Fruit fly (Drosophila melanogaster) whole organism, wandering third instar larva: ENCODE measurements around the gene CG13723.

ENCODE experiments used
- Abd-B ChIP-seq: fragments of >200 bp; optimal IDR thresholded peaks from 2 replicates; lab custom pipeline; 2017; ENCODE audit warnings: missing biosample characterization, missing genetic modification characterization
- CrebA ChIP-seq: fragments of 200-800 bp; sonication (Bioruptor generic); optimal IDR thresholded peaks from 2 replicates; lab custom pipeline; 2016; ENCODE audit warnings: missing biosample characterization, mild to moderate bottlenecking, missing genetic modification characterization, borderline replicate concordance
- Dfd ChIP-seq: fragments of >200 bp; optimal IDR thresholded peaks from 2 replicates; lab custom pipeline; 2017; ENCODE audit warnings: missing biosample characterization, missing genetic modification characterization
- Jra ChIP-seq: sonication (Bioruptor generic); optimal IDR thresholded peaks from 2 replicates; lab custom pipeline; 2016; ENCODE audit warnings: missing biosample characterization, missing genetic modification characterization
- Myc ChIP-seq: fragments of >200 bp; optimal IDR thresholded peaks from 2 replicates; lab custom pipeline; 2017
- Rel ChIP-seq, 2 experiments: fragments of 200-800 bp; sonication (Bioruptor generic) in 1 of 2; optimal IDR thresholded peaks; 2 replicates in 1 of 2; 3 replicates in 1 of 2; lab custom pipeline; 2016 to 2019; ENCODE audit warnings: mild to moderate bottlenecking in 2 of 2, missing biosample characterization in 2 of 2, missing genetic modification characterization in 2 of 2, moderate library complexity in 1 of 2
- Vsx2 ChIP-seq: fragments of 200-300, 225-300 bp; sonication (Bioruptor generic); optimal IDR thresholded peaks from 2 replicates; lab custom pipeline; 2018; ENCODE audit warnings: missing biosample characterization, missing genetic modification characterization; ENCODE audit not compliant: partially characterized antibody
- dmrt93B ChIP-seq: fragments of 200-800 bp; sonication (Bioruptor generic); optimal IDR thresholded peaks from 2 replicates; lab custom pipeline; 2018; ENCODE audit warnings: missing biosample characterization, mild to moderate bottlenecking, missing genetic modification characterization
- usp ChIP-seq: fragments of >200 bp; optimal IDR thresholded peaks from 2 replicates; lab custom pipeline; 2017; ENCODE audit warnings: missing biosample characterization, missing genetic modification characterization

- TF ChIP-seq Vsx2: no peak
- no peak for TF ChIP-seq CrebA
- TF ChIP-seq Jra: no peak
- TF ChIP-seq Abd-B (GFP tag; lab: Kevin White, UChicago): no peak
- no peak for TF ChIP-seq Dfd (GFP tag; lab: Kevin White, UChicago)
- no peak for TF ChIP-seq Rel (GFP tag; optimal IDR thresholded peaks at IDR 0.05; lab: Kevin White, UChicago)
- TF ChIP-seq Rel (tag; optimal IDR thresholded peaks at IDR 0.05; lab: Kevin White, UChicago): no peak
- no peak for TF ChIP-seq Myc (lab: Kevin White, UChicago)
- TF ChIP-seq usp (GFP tag; lab: Kevin White, UChicago): no peak
- no peak for TF ChIP-seq dmrt93B (GFP tag; lab: Kevin White, UChicago)
These were observed 26.0 kb upstream of the CG13723 start, which contains the start of gene Rbp6 for dm6 chr3L:17238129-17238732.
